Worm (Caenorhabditis elegans) whole organism, L2 larva: ENCODE data around the gene sqv-4.

Experiments
- C34F6.9 ChIP-seq: fragments of 150-350 bp; optimal IDR thresholded peaks from 2 replicates; lab custom pipeline; 2014; ENCODE audit warnings: missing biosample characterization, missing genetic modification characterization
- F13H6.1 ChIP-seq: sonication (generic microtip); optimal IDR thresholded peaks from 2 replicates; lab custom pipeline; 2016; ENCODE audit warnings: missing genetic modification characterization, missing compliant biosample characterization
- Y55F3AM.14 ChIP-seq: fragments of 200-800 bp; sonication (Bioruptor generic); optimal IDR thresholded peaks from 2 replicates; lab custom pipeline; 2018; ENCODE audit warnings: mild to moderate bottlenecking, missing genetic modification characterization, missing compliant biosample characterization
- alr-1 ChIP-seq: fragments of 150-350 bp; optimal IDR thresholded peaks from 2 replicates; lab custom pipeline; 2014; ENCODE audit warnings: missing biosample characterization, missing genetic modification characterization
- aly-2 ChIP-seq: fragments of 150-350 bp; optimal IDR thresholded peaks from 2 replicates; lab custom pipeline; 2014; ENCODE audit warnings: missing biosample characterization, missing genetic modification characterization
- blmp-1 ChIP-seq: sonication (generic microtip); optimal IDR thresholded peaks from 2 replicates; lab custom pipeline; 2017; ENCODE audit warnings: missing genetic modification characterization, mild to moderate bottlenecking, missing compliant biosample characterization, antibody characterized with exemption, moderate library complexity; ENCODE audit not compliant: insufficient read depth
- ceh-16 ChIP-seq: fragments of 150-350 bp; optimal IDR thresholded peaks from 2 replicates; lab custom pipeline; 2014; ENCODE audit warnings: missing biosample characterization, missing genetic modification characterization
- ceh-82 ChIP-seq: fragments of 150-350 bp; optimal IDR thresholded peaks from 2 replicates; lab custom pipeline; 2014; ENCODE audit warnings: missing biosample characterization, missing genetic modification characterization
- crh-2 ChIP-seq: sonication (generic microtip); optimal IDR thresholded peaks from 2 replicates; lab custom pipeline; 2017; ENCODE audit warnings: missing biosample characterization, missing genetic modification characterization
- dmd-4 ChIP-seq: sonication (generic microtip); optimal IDR thresholded peaks from 2 replicates; lab custom pipeline; 2017; ENCODE audit warnings: missing biosample characterization, missing genetic modification characterization
- egl-27 ChIP-seq: sonication (generic microtip); optimal IDR thresholded peaks from 3 replicates; lab custom pipeline; 2017; ENCODE audit warnings: missing biosample characterization, missing genetic modification reagents, missing genetic modification characterization
- elt-1 ChIP-seq: fragments of 150-350 bp; optimal IDR thresholded peaks from 2 replicates; lab custom pipeline; 2014; ENCODE audit warnings: missing biosample characterization, missing genetic modification characterization
- gmeb-1 ChIP-seq: fragments of 150-350 bp; optimal IDR thresholded peaks from 2 replicates; lab custom pipeline; 2014; ENCODE audit warnings: missing biosample characterization, missing genetic modification characterization
- lin-11 ChIP-seq: fragments of 150-350 bp; sonication (generic microtip); optimal IDR thresholded peaks from 2 replicates; lab custom pipeline; 2014; ENCODE audit warnings: missing biosample characterization, missing genetic modification characterization, inconsistent platforms, mixed read lengths
- lin-13 ChIP-seq: fragments of 150-350 bp; optimal IDR thresholded peaks from 2 replicates; lab custom pipeline; 2014; ENCODE audit warnings: missing biosample characterization, missing genetic modification reagents, missing genetic modification characterization
- lsy-2 ChIP-seq, 2 experiments: fragments of 150-350 bp in 1 of 2; sonication (generic microtip) in 1 of 2; optimal IDR thresholded peaks; 2 replicates each; lab custom pipeline; 2014 to 2017; ENCODE audit warnings: missing biosample characterization in 2 of 2, missing genetic modification characterization in 2 of 2
- mbf-1 ChIP-seq: sonication (generic microtip); optimal IDR thresholded peaks from 2 replicates; lab custom pipeline; 2017; ENCODE audit warnings: missing biosample characterization, missing genetic modification characterization
- mdl-1 ChIP-seq, 2 experiments: fragments of 150-350 bp in 1 of 2; sonication (generic microtip) in 1 of 2; optimal IDR thresholded peaks; 2 replicates each; lab custom pipeline; 2017; ENCODE audit warnings: missing biosample characterization in 2 of 2, missing genetic modification characterization in 2 of 2
- nhr-12 ChIP-seq: fragments of 150-350 bp; optimal IDR thresholded peaks from 2 replicates; lab custom pipeline; 2014; ENCODE audit warnings: missing biosample characterization, missing genetic modification characterization
- nhr-129 ChIP-seq: fragments of 150-350 bp; optimal IDR thresholded peaks from 2 replicates; lab custom pipeline; 2014; ENCODE audit warnings: missing biosample characterization, missing genetic modification characterization
- nhr-237 ChIP-seq: fragments of 150-350 bp; optimal IDR thresholded peaks from 2 replicates; lab custom pipeline; 2014; ENCODE audit warnings: missing biosample characterization, missing genetic modification characterization
- nhr-6 ChIP-seq: fragments of 150-350 bp; optimal IDR thresholded peaks from 2 replicates; lab custom pipeline; 2014; ENCODE audit warnings: missing biosample characterization, missing genetic modification characterization
- nhr-77 ChIP-seq: fragments of 150-350 bp; optimal IDR thresholded peaks from 2 replicates; lab custom pipeline; 2014; ENCODE audit warnings: missing biosample characterization, missing genetic modification characterization
- peb-1 ChIP-seq: fragments of 150-350 bp; optimal IDR thresholded peaks from 2 replicates; lab custom pipeline; 2014; ENCODE audit warnings: missing biosample characterization, missing genetic modification characterization
- skn-1 ChIP-seq: sonication (generic microtip); optimal IDR thresholded peaks from 2 replicates; lab custom pipeline; 2017; ENCODE audit warnings: missing biosample characterization, missing genetic modification characterization
- sma-9 ChIP-seq, 2 experiments: fragments of 150-350 bp in 1 of 2; sonication (generic microtip) in 1 of 2; optimal IDR thresholded peaks; 2 replicates each; lab custom pipeline; 2014 to 2016; ENCODE audit warnings: missing genetic modification characterization in 2 of 2, mild to moderate bottlenecking in 1 of 2, missing biosample characterization in 1 of 2, missing compliant biosample characterization in 1 of 2, missing genetic modification reagents in 1 of 2, moderate library complexity in 1 of 2
- unc-55 ChIP-seq: fragments of 150-350 bp; sonication (generic microtip); optimal IDR thresholded peaks from 3 replicates; lab custom pipeline; 2014; ENCODE audit warnings: missing biosample characterization, missing genetic modification reagents, missing genetic modification characterization
- unc-62 ChIP-seq: fragments of 150-350 bp; optimal IDR thresholded peaks from 2 replicates; lab custom pipeline; 2014; ENCODE audit warnings: missing biosample characterization, missing genetic modification reagents, missing genetic modification characterization
- ztf-1 ChIP-seq: fragments of 200-800 bp; sonication (Bioruptor generic); conservative IDR thresholded peaks from 2 replicates; pipeline ENCODE4 v1.3.6; 2022; ENCODE audit warnings: missing genetic modification characterization, missing compliant biosample characterization
- ztf-11 ChIP-seq: sonication (generic microtip); optimal IDR thresholded peaks from 2 replicates; lab custom pipeline; 2017; ENCODE audit warnings: missing biosample characterization, missing genetic modification characterization

sqv-4 gene

DNA sequence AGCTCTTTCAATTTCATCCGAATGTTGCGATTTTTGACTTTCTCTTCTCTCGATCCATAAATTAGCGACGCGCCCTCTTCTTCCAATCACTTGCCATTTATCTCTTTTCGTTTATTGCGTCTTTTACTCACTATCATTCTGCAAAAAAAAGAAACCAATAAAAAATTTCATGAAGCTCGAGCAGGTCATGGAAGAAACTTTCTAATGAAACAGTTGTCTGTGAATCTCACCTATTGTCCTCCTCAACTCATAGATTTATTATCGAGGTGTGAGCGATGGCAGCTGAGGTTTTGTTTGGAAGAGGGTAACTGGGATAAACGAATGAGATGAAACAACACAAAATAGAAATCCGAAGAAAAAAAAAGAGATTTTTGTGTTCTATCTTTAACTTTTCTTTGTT lies 3.0 kb upstream of the sqv-4 start:
- TF ChIP-seq C34F6.9 (tag; lab: Kevin White, UChicago): no peak

DNA sequence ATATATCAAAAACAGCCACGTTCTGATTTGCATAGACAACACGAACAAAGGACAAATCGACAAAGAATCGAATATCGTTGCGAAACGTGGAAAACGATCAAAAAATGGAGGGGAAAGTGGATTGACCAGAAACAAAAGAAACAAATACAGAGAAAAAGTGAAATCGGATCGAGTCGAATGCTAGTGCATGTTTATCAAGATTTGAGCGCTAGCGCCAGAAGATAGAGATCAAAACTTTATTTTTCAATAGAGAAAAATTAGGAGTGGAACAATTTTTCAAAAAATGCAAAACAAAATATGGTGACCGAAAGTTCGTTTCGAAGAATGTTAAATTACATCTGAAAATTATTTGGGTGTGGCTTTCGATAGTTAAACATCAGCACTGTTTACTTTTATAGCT lies 733 bp upstream of the sqv-4 start:
- no peak for TF ChIP-seq nhr-237 (tag; lab: Kevin White, UChicago)
- TF ChIP-seq blmp-1 (tag; lab: Kevin White, UChicago): peak; percentile 79
- no peak for TF ChIP-seq crh-2 (tag; lab: Kevin White, UChicago)

DNA sequence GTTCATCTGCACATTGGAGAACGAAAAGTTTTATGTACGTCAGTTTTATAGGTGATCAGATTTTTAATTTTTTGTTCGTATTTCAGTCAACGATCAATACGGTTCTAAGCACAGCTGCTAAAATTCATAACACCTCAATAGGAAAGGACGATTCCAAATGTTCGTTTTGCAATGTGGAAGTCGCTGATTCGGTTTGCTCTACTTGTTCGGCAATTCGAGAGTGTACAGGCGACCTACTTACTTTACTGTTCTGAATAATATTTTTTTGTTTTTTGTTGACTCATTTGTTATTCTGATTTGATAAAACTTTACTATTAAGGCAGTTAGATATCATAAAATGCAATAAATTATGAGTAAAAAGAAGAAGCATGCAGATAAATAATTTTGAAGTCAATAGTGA lies 1.9 kb downstream of the sqv-4 start:
- TF ChIP-seq lin-13 (GFP tag; lab: Kevin White, UChicago) (no peak), skn-1 (tag; lab: Kevin White, UChicago) (no peak), gmeb-1 (no peak), aly-2 (tag; lab: Kevin White, UChicago) (no peak)

DNA sequence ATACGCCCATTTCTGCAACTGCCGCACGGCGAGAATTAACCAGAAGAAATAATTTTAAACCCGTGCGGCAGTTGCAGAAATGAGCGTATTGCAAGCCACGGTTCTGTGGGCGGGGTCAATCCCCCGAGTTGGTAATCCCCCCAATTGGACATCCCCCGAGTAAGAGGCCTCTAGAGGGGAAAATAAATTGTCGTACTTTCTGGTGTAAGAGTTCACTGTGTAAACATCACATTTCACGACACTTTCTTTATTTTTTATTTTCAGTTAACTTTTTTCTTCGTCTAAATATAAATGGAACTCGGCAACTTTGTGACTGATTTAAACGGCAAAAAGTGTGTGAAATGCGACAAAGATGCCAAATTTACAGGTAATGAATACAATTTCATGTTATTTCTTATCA lies 3.3 kb downstream of the sqv-4 start, which contains the start of gene tut-2:
Gene tut-2 (plus strand): TSS at position 277 of the 400 bp plus-strand sequence.
- TF ChIP-seq unc-55 (peak; percentile 17), F13H6.1 (no peak)

DNA sequence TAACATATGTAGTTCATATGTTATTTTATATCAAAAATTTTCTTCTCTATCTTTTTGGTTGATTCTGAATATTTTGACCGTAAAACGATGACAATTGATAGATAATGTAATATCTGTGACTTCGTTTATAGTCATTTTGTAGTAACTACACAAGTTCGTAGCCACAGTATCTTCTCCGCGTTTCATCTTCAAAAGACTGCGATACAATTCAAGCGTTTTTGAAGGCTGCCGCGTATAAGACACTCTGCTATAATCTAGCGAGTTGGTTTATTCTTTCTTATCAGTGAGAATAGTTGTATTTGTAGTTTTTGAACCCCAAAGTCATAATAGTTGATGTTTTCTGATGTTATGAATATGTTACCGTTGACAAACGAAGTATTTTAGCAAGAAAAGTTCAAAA lies 4.3 kb downstream of the sqv-4 start, which contains the start of gene ugt-34:
Gene ugt-34 (minus strand): TSS at position 21 of the 400 bp plus-strand sequence.
- TF ChIP-seq ceh-16 (tag; lab: Kevin White, UChicago) (no peak), crh-2 (tag; lab: Kevin White, UChicago) (peak; percentile 22)

DNA sequence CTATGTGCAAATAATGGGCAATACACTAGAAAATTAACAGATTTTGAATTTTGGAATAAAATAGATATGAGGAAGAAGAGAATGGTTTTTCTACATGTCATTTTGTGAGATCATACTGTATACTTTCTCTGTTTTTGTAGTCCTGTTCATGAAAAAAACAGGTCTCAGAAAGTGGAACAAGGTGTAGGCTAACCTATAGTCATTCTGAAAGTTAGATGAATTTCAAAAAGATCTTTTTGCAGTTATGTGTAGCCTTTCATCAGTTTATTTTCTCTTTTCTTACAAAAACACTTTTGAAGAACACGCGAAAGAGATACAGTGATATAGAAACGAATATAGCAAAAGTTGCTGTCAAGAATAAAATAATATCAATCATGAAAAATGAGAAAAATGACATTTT lies 7.1 kb downstream of the sqv-4 start, which contains the start of gene ugt-35:
Gene ugt-35 (minus strand): TSS at position 101 of the 400 bp plus-strand sequence.
- TF ChIP-seq nhr-6 (tag; lab: Kevin White, UChicago) (no peak), mbf-1 (tag; lab: Kevin White, UChicago) (no peak), nhr-129 (tag; lab: Kevin White, UChicago) (no peak), lin-13 (GFP tag; lab: Kevin White, UChicago) (no peak), elt-1 (tag; lab: Kevin White, UChicago) (no peak), dmd-4 (tag; lab: Kevin White, UChicago) (no peak), lin-11 (tag; lab: Kevin White, UChicago) (no peak), sma-9 (GFP tag; optimal IDR thresholded peaks at IDR 0.05; lab: Kevin White, UChicago) (no peak), sma-9 (tag; optimal IDR thresholded peaks at IDR 0.05; lab: Kevin White, UChicago) (no peak), lsy-2 (tag; optimal IDR thresholded peaks at IDR 0.05; lab: Kevin White, UChicago) (no peak), crh-2 (tag; lab: Kevin White, UChicago) (no peak), egl-27 (no peak), unc-62 (GFP tag; lab: Kevin White, UChicago) (no peak), mdl-1 (tag; optimal IDR thresholded peaks at IDR 0.05; lab: Kevin White, UChicago) (no peak), ztf-1 (no peak), ceh-82 (tag; lab: Kevin White, UChicago) (no peak), nhr-12 (tag; lab: Kevin White, UChicago) (no peak), gmeb-1 (no peak), aly-2 (tag; lab: Kevin White, UChicago) (no peak)

DNA sequence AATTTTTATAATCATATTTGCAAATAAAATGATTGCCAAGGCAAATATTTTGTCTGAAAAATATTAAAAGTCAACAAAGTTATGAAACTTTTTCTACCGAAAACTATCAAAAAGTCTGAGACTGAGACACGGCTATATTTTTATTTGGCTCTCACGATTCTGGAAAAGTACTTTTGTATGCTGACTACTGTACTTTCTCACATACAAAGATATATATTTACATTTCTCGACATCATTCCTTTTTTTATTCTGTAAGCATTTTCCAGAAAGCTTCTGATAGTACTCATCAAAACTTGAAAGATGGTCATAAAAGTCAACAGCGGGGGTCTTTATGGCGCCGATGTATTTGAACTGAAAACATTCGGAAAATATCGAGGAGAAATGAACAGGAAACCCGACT lies 13.1 kb downstream of the sqv-4 start, which contains the start of gene aqp-6:
Gene aqp-6 (plus strand): TSS at position 301 of the 400 bp plus-strand sequence.
- TF ChIP-seq lsy-2 (tag; optimal IDR thresholded peaks at IDR 0.05; lab: Kevin White, UChicago): no peak
- TF ChIP-seq sma-9 (GFP tag; optimal IDR thresholded peaks at IDR 0.05; lab: Kevin White, UChicago): no peak
- no peak for TF ChIP-seq sma-9 (tag; optimal IDR thresholded peaks at IDR 0.05; lab: Kevin White, UChicago)
- no peak for TF ChIP-seq blmp-1 (tag; lab: Kevin White, UChicago)
- no peak for TF ChIP-seq ztf-11
- TF ChIP-seq nhr-77 (tag; lab: Kevin White, UChicago): no peak
- no peak for TF ChIP-seq alr-1
- no peak for TF ChIP-seq F13H6.1
- no peak for TF ChIP-seq Y55F3AM.14 (GFP tag; lab: Kevin White, UChicago)
- TF ChIP-seq ceh-16 (tag; lab: Kevin White, UChicago): no peak
- no peak for TF ChIP-seq peb-1
